Fruit fly (Drosophila melanogaster) whole organism, embryonic: ENCODE measurements around the gene CG31638.
A peak's percentile ranks its signal among the peaks of the same experiment; 100 is the strongest.

Source experiments
- Atf6 ChIP-seq: fragments of 200-800 bp; sonication (Bioruptor generic); IDR thresholded peaks from 2 replicates; pipeline ENCODE4 v1.3.6; 2022; ENCODE audit warnings: missing biosample characterization, missing genetic modification characterization
- Bgb ChIP-seq: fragments of 200-800 bp; sonication (Bioruptor generic); IDR thresholded peaks from 2 replicates; pipeline ENCODE4 v1.3.6; 2022; ENCODE audit warnings: missing biosample characterization, missing genetic modification characterization; ENCODE audit not compliant: partially characterized antibody
- CG1024 ChIP-seq: fragments of 200-800 bp; sonication (Bioruptor generic); IDR thresholded peaks from 2 replicates; pipeline ENCODE4 v1.3.6; 2022; ENCODE audit warnings: missing biosample characterization, missing genetic modification characterization
- CG11247 ChIP-seq: fragments of 200-800 bp; sonication (Bioruptor generic); IDR thresholded peaks from 2 replicates; pipeline ENCODE4 v1.3.6; 2022; ENCODE audit warnings: missing biosample characterization, missing genetic modification characterization
- CG11695 ChIP-seq: fragments of 200-800 bp; sonication (Bioruptor generic); IDR thresholded peaks from 3 replicates; pipeline ENCODE4 v1.3.6; 2022; ENCODE audit warnings: missing biosample characterization, missing genetic modification characterization
- CG11696 ChIP-seq: fragments of 200-800 bp; sonication (Bioruptor generic); IDR thresholded peaks from 2 replicates; pipeline ENCODE4 v1.3.6; 2022; ENCODE audit warnings: missing biosample characterization, missing genetic modification characterization
- CG13287 ChIP-seq: fragments of 200-800 bp; sonication (Bioruptor generic); IDR thresholded peaks from 2 replicates; pipeline ENCODE4 v1.3.6; 2022; ENCODE audit warnings: missing biosample characterization, missing genetic modification characterization; ENCODE audit not compliant: partially characterized antibody
- CG14014 ChIP-seq: fragments of 200-800 bp; sonication (Bioruptor generic); IDR thresholded peaks from 2 replicates; pipeline ENCODE4 v1.3.6; 2022; ENCODE audit warnings: missing biosample characterization, missing genetic modification characterization
- CG1603 ChIP-seq: fragments of 200-800 bp; sonication (Bioruptor generic); optimal IDR thresholded peaks from 2 replicates; lab custom pipeline; 2019; ENCODE audit warnings: missing biosample characterization, mild to moderate bottlenecking, missing genetic modification characterization, moderate library complexity
- CG16815 ChIP-seq: fragments of 200-800 bp; sonication (Bioruptor generic); optimal IDR thresholded peaks from 3 replicates; lab custom pipeline; 2017; ENCODE audit warnings: missing biosample characterization, mild to moderate bottlenecking, missing genetic modification characterization
- CG17359 ChIP-seq: fragments of 200-800 bp; sonication (Bioruptor generic); optimal IDR thresholded peaks from 3 replicates; lab custom pipeline; 2018; ENCODE audit warnings: missing biosample characterization, mild to moderate bottlenecking, missing genetic modification characterization, moderate library complexity
- CG17385 ChIP-seq: fragments of 200-800 bp; sonication (Bioruptor generic); optimal IDR thresholded peaks from 3 replicates; lab custom pipeline; 2018; ENCODE audit warnings: missing biosample characterization, mild to moderate bottlenecking, missing genetic modification characterization
- CG17612 ChIP-seq: fragments of 200-800 bp; sonication (Bioruptor generic); IDR thresholded peaks from 2 replicates; pipeline ENCODE4 v1.3.6; 2022; ENCODE audit warnings: missing biosample characterization, missing genetic modification characterization
- CG17912 ChIP-seq: fragments of 200-800 bp; sonication (Bioruptor generic); optimal IDR thresholded peaks from 2 replicates; lab custom pipeline; 2018; ENCODE audit warnings: missing biosample characterization, mild to moderate bottlenecking, missing genetic modification characterization
- CG2120 ChIP-seq: fragments of 200-800 bp; sonication (Bioruptor generic); optimal IDR thresholded peaks from 3 replicates; lab custom pipeline; 2016; ENCODE audit warnings: missing biosample characterization, missing genetic modification characterization
- CG32532 ChIP-seq: fragments of 200-800 bp; sonication (Bioruptor generic); IDR thresholded peaks from 2 replicates; pipeline ENCODE4 v1.3.6; 2022; ENCODE audit warnings: missing biosample characterization, missing genetic modification characterization
- CG32767 ChIP-seq: fragments of 200-800 bp; sonication (Bioruptor generic); IDR thresholded peaks from 2 replicates; pipeline ENCODE4 v1.3.6; 2022; ENCODE audit warnings: missing biosample characterization, missing genetic modification characterization
- CG33213 ChIP-seq: fragments of 200-800 bp; sonication (Bioruptor generic); optimal IDR thresholded peaks from 3 replicates; lab custom pipeline; 2016; ENCODE audit warnings: missing biosample characterization, missing genetic modification characterization
- CG3407 ChIP-seq: fragments of 200-800 bp; sonication (Bioruptor generic); optimal IDR thresholded peaks from 2 replicates; lab custom pipeline; 2018; ENCODE audit warnings: missing biosample characterization, mild to moderate bottlenecking, missing genetic modification characterization
- CG4707 ChIP-seq: fragments of 200-800 bp; sonication (Bioruptor generic); optimal IDR thresholded peaks from 2 replicates; lab custom pipeline; 2018; ENCODE audit warnings: missing biosample characterization, mild to moderate bottlenecking, missing genetic modification characterization, moderate library complexity
- CG7839 ChIP-seq: fragments of 200-800 bp; sonication (Bioruptor generic); optimal IDR thresholded peaks from 3 replicates; lab custom pipeline; 2018; ENCODE audit warnings: missing biosample characterization, mild to moderate bottlenecking, missing genetic modification characterization, moderate library complexity
- CG7928 ChIP-seq: fragments of 200-800 bp; sonication (Bioruptor generic); optimal IDR thresholded peaks from 2 replicates; lab custom pipeline; 2017; ENCODE audit warnings: missing biosample characterization, mild to moderate bottlenecking, missing genetic modification characterization
- CG8089 ChIP-seq: fragments of 200-800 bp; sonication (Bioruptor generic); optimal IDR thresholded peaks from 3 replicates; lab custom pipeline; 2016; ENCODE audit warnings: missing biosample characterization, missing genetic modification characterization
- CTCF ChIP-seq: fragments of 200-800 bp; sonication (Bioruptor generic); optimal IDR thresholded peaks from 2 replicates; lab custom pipeline; 2017; ENCODE audit warnings: missing biosample characterization, mild to moderate bottlenecking, missing genetic modification characterization, moderate library complexity
- D19B ChIP-seq: fragments of 200-800 bp; sonication (Bioruptor generic); optimal IDR thresholded peaks from 2 replicates; lab custom pipeline; 2017; ENCODE audit warnings: missing biosample characterization, mild to moderate bottlenecking, missing genetic modification characterization
- Drgx ChIP-seq: fragments of 200-800 bp; sonication (Bioruptor generic); IDR thresholded peaks from 2 replicates; pipeline ENCODE4 v1.3.6; 2022; ENCODE audit warnings: missing biosample characterization, missing genetic modification characterization
- Gug ChIP-seq: fragments of 200-800 bp; sonication (Bioruptor generic); IDR thresholded peaks from 4 replicates; pipeline ENCODE4 v1.3.6; 2022; ENCODE audit warnings: missing biosample characterization, missing genetic modification characterization
- HmgZ ChIP-seq: fragments of 200-800 bp; sonication (Bioruptor generic); optimal IDR thresholded peaks from 2 replicates; lab custom pipeline; 2018; ENCODE audit warnings: missing biosample characterization, mild to moderate bottlenecking, missing genetic modification characterization
- Hmr ChIP-seq: fragments of 200-800 bp; sonication (Bioruptor generic); optimal IDR thresholded peaks from 3 replicates; lab custom pipeline; 2017; ENCODE audit warnings: mild to moderate bottlenecking, missing biosample characterization, missing genetic modification reagents, missing genetic modification characterization
- Hmx ChIP-seq: fragments of 200-800 bp; sonication (Bioruptor generic); optimal IDR thresholded peaks from 2 replicates; lab custom pipeline; 2016; ENCODE audit warnings: missing biosample characterization, missing genetic modification characterization
- Hr3 ChIP-seq: fragments of 200-800 bp; sonication (Bioruptor generic); optimal IDR thresholded peaks from 3 replicates; lab custom pipeline; 2016; ENCODE audit warnings: missing biosample characterization, missing genetic modification characterization
- Med ChIP-seq: fragments of 200-800 bp; sonication (Bioruptor generic); peaks from one replicate; lab custom pipeline; 2016; ENCODE audit warnings: missing biosample characterization, missing genetic modification characterization, mild to moderate bottlenecking, inconsistent platforms, moderate library complexity
- Nf-YB ChIP-seq: fragments of 200-800 bp; sonication (Bioruptor generic); optimal IDR thresholded peaks from 3 replicates; lab custom pipeline; 2019; ENCODE audit warnings: missing biosample characterization, mild to moderate bottlenecking, missing genetic modification characterization, moderate library complexity
- ara ChIP-seq: fragments of 200-800 bp; sonication (Bioruptor generic); IDR thresholded peaks from 2 replicates; pipeline ENCODE4 v1.3.6; 2022; ENCODE audit warnings: missing biosample characterization, missing genetic modification characterization
- cad ChIP-seq: fragments of >200 bp; optimal IDR thresholded peaks from 2 replicates; lab custom pipeline; 2017; ENCODE audit warnings: missing biosample characterization, missing genetic modification characterization
- chm ChIP-seq: fragments of 200-800 bp; sonication (Bioruptor generic); IDR thresholded peaks from 2 replicates; pipeline ENCODE4 v1.3.6; 2022; ENCODE audit warnings: missing biosample characterization, missing genetic modification characterization
- crp ChIP-seq, 2 experiments: fragments of 200-800 bp; sonication (Bioruptor generic); optimal IDR thresholded peaks; 2 replicates in 1 of 2; 3 replicates in 1 of 2; lab custom pipeline; 2017; ENCODE audit warnings: missing biosample characterization in 2 of 2, missing genetic modification characterization in 2 of 2, mild to moderate bottlenecking in 1 of 2, moderate library complexity in 1 of 2
- cwo ChIP-seq: fragments of 200-800 bp; sonication (Bioruptor generic); optimal IDR thresholded peaks from 3 replicates; lab custom pipeline; 2017; ENCODE audit warnings: missing biosample characterization, missing genetic modification characterization, mild to moderate bottlenecking, moderate library complexity, missing genetic modification reagents
- dan ChIP-seq: fragments of 200-800 bp; sonication (Bioruptor generic); IDR thresholded peaks from 2 replicates; pipeline ENCODE4 v1.3.6; 2022; ENCODE audit warnings: missing biosample characterization, missing genetic modification characterization
- fd3F ChIP-seq: fragments of 200-800 bp; sonication (Bioruptor generic); optimal IDR thresholded peaks from 2 replicates; lab custom pipeline; 2018; ENCODE audit warnings: missing biosample characterization, mild to moderate bottlenecking, missing genetic modification characterization, moderate library complexity
- gem ChIP-seq: fragments of 200-800 bp; sonication (Bioruptor generic); optimal IDR thresholded peaks from 2 replicates; lab custom pipeline; 2019; ENCODE audit warnings: missing biosample characterization, mild to moderate bottlenecking, missing genetic modification characterization, moderate library complexity
- ham ChIP-seq: fragments of 200-800 bp; sonication (Bioruptor generic); IDR thresholded peaks from 2 replicates; pipeline ENCODE4 v1.3.6; 2022; ENCODE audit warnings: missing biosample characterization, missing genetic modification characterization
- insv ChIP-seq, 2 experiments: fragments of 200-800 bp; sonication (Bioruptor generic); optimal IDR thresholded peaks; 3 replicates each; lab custom pipeline; 2016 to 2018; ENCODE audit warnings: missing biosample characterization in 2 of 2, missing genetic modification characterization in 2 of 2
- pfk ChIP-seq: fragments of 200-800 bp; sonication (Bioruptor generic); optimal IDR thresholded peaks from 2 replicates; lab custom pipeline; 2018; ENCODE audit warnings: missing biosample characterization, mild to moderate bottlenecking, missing genetic modification characterization, moderate library complexity
- pum ChIP-seq: fragments of 200-800 bp; sonication (Bioruptor generic); optimal IDR thresholded peaks from 2 replicates; lab custom pipeline; 2016; ENCODE audit warnings: missing biosample characterization, missing genetic modification characterization
- pzg ChIP-seq: fragments of 200-800 bp; sonication (Bioruptor generic); optimal IDR thresholded peaks from 3 replicates; lab custom pipeline; 2018; ENCODE audit warnings: missing biosample characterization, mild to moderate bottlenecking, missing genetic modification characterization, moderate library complexity
- sisA ChIP-seq: fragments of 200-800 bp; sonication (Bioruptor generic); IDR thresholded peaks from 2 replicates; pipeline ENCODE4 v1.3.6; 2022; ENCODE audit warnings: missing biosample characterization, missing genetic modification characterization
- slp2 ChIP-seq: fragments of 200-800 bp; sonication (Bioruptor generic); optimal IDR thresholded peaks from 2 replicates; lab custom pipeline; 2016; ENCODE audit warnings: missing biosample characterization, missing genetic modification characterization
- tna ChIP-seq: fragments of 200-800 bp; sonication (Bioruptor generic); IDR thresholded peaks from 2 replicates; pipeline ENCODE4 v1.3.6; 2022; ENCODE audit warnings: missing biosample characterization, missing genetic modification characterization; ENCODE audit not compliant: partially characterized antibody
- twi ChIP-seq: fragments of 200-800 bp; optimal IDR thresholded peaks from 2 replicates; lab custom pipeline; 2019; ENCODE audit warnings: missing biosample characterization, mild to moderate bottlenecking, missing genetic modification characterization, moderate library complexity
- unc-4 ChIP-seq: fragments of 200-800 bp; sonication (Bioruptor generic); IDR thresholded peaks from 2 replicates; pipeline ENCODE4 v1.3.6; 2022; ENCODE audit warnings: missing biosample characterization, missing genetic modification characterization; ENCODE audit not compliant: partially characterized antibody

Gene CG31638

DNA sequence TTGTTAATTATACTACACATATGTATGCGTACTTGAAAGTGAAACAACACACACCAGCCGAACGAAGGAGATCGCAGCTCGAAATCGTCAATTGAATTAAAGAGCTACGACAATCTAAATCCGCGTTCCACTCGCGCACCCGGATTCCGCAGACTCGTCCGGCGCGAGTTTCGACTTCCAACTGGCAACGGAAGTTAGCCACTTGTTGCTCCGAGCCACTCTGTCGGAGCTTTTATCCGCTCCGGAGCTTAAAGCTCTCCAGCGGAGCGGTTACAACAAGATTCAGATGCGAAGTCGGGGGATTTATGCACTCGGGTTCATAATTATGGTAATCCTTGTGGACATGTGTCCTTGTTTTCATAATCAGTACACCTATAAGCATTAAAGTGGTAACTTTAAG is 25.4 kb upstream of the CG31638 start, which contains the start of gene Rchy1 (continued):
- TF ChIP-seq CG8089 (GFP tag; lab: Kevin White, UChicago) (no peak), Med (peak; percentile 87), crp (GFP tag; optimal IDR thresholded peaks at IDR 0.05; lab: Kevin White, UChicago) (no peak), CTCF (GFP tag; lab: Kevin White, UChicago) (peak; percentile 36), Hmr (GFP tag; lab: Kevin White, UChicago) (peak; percentile 46), Drgx (GFP tag; lab: Robert Waterston, UW) (no peak), Bgb (peak; percentile 54; the same call in 1 of the 2 replicates), Hmx (GFP tag; lab: Kevin White, UChicago) (no peak), CG13287 (GFP tag; lab: Robert Waterston, UW) (peak; percentile 36; the same call in 1 of the 2 replicates), fd3F (no peak), ara (GFP tag; lab: Robert Waterston, UW) (no peak), CG2120 (GFP tag; lab: Kevin White, UChicago) (no peak), CG11247 (GFP tag; lab: Robert Waterston, UW) (peak; percentile 8; the same call in 1 of the 2 replicates), slp2 (GFP tag; lab: Kevin White, UChicago) (no peak), chm (GFP tag; lab: Robert Waterston, UW) (peak; percentile 77; the same call in 1 of the 2 replicates), D19B (GFP tag; lab: Kevin White, UChicago) (no peak), Nf-YB (no peak), Atf6 (GFP tag; lab: Robert Waterston, UW) (peak; percentile 41), tna (GFP tag; lab: Robert Waterston, UW) (no peak; the same call in 1 of the 2 replicates), CG11695 (GFP tag; lab: Robert Waterston, UW) (0 out of 3 replicates have a peak, but pooled peaks have one; percentile 19), dan (GFP tag; lab: Robert Waterston, UW) (no peak), CG17385 (GFP tag; lab: Kevin White, UChicago) (peak; percentile 36), twi (tag; lab: Kevin White, UChicago) (no peak), CG17912 (GFP tag; lab: Kevin White, UChicago) (peak; percentile 10), HmgZ (peak; percentile 40), CG3407 (GFP tag; lab: Kevin White, UChicago) (no peak), pzg (GFP tag; lab: Kevin White, UChicago) (peak; percentile 0), Gug (no peak), Hr3 (no peak), gem (tag; lab: Kevin White, UChicago) (peak; percentile 48), CG1024 (GFP tag; lab: Robert Waterston, UW) (no peak), CG17612 (no peak), pum (no peak), ham (GFP tag; lab: Robert Waterston, UW) (no peak), unc-4 (GFP tag; lab: Robert Waterston, UW) (no peak), pfk (GFP tag; lab: Kevin White, UChicago) (no peak), cwo (GFP tag; lab: Kevin White, UChicago) (no peak), CG16815 (GFP tag; lab: Kevin White, UChicago) (no peak), CG7839 (tag; lab: Kevin White, UChicago) (no peak), CG32532 (peak; percentile 29; the same call in 1 of the 2 replicates), CG7928 (GFP tag; lab: Kevin White, UChicago) (no peak), sisA (GFP tag; lab: Robert Waterston, UW) (no peak), insv (GFP tag; optimal IDR thresholded peaks at IDR 0.05; lab: Kevin White, UChicago) (no peak), CG33213 (no peak), CG1603 (tag; lab: Kevin White, UChicago) (peak; percentile 1), CG4707 (GFP tag; lab: Kevin White, UChicago) (no peak), CG11696 (GFP tag; lab: Robert Waterston, UW) (peak; percentile 62), cad (GFP tag; lab: Kevin White, UChicago) (no peak), CG14014 (GFP tag; lab: Robert Waterston, UW) (peak; percentile 12; the same call in 1 of the 2 replicates), CG17359 (tag; lab: Kevin White, UChicago) (peak; percentile 4), CG32767 (GFP tag; lab: Robert Waterston, UW) (peak; percentile 13; the same call in 1 of the 2 replicates)
